Fruit fly (Drosophila melanogaster): ENCODE measurements around the gene CG31233.

CG31233 gene

DNA sequence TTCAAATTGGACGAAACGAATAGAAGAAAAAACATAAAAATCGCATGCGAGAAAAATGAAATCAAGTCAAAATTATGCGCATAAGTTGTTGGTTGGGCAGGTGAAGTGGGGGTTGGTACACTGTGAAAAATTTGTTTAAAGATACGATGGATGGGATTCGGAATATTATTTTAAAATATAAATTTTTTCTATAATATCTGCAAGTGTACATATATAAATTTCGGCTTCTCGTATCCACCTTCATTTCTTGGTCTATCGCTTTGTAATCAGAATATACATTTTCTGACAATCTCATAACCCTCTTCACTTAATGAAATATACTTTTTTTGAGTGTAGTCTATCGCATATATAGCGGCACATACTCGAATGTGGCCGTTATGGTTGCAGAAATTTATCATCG, 46.3 kb upstream of the CG31233 start (continued):
- no peak for TF ChIP-seq Ets96B (tag; optimal IDR thresholded peaks at IDR 0.05)
- TF ChIP-seq Blimp-1 (GFP tag; optimal IDR thresholded peaks at IDR 0.05): no peak
- TF ChIP-seq CG1621 (tag; optimal IDR thresholded peaks at IDR 0.05): no peak
- peak; percentile 59 for TF ChIP-seq dac (GFP tag; optimal IDR thresholded peaks at IDR 0.05)
- peak; percentile 33 for TF ChIP-seq topi (GFP tag; optimal IDR thresholded peaks at IDR 0.05)
- peak; percentile 60 for TF ChIP-seq Lpt (GFP tag; optimal IDR thresholded peaks at IDR 0.05)
- TF ChIP-seq pdm3 (GFP tag; optimal IDR thresholded peaks at IDR 0.05): peak; percentile 49
- TF ChIP-seq CG10631 (GFP tag; optimal IDR thresholded peaks at IDR 0.05): peak; percentile 27

DNA sequence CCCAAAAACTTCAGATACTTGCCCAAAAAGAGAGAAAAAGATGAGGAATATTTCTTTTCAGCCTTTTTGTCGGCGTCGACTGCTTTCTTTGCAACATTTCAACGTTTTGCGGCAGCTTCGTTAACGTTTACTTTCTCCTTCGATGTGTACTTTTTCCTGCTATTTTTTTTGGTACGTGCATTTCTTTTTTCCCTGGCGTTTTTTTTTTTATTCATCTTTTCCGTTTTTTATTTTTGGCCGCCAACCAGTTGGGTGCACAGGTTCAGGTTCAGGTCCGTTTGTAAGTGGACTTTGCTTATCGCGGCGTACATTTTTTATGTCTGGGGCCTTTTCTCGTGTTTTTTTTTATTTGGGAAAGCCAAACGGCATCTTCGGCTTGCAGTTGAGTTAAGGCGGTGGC, 45.2 kb upstream of the CG31233 start:
- TF ChIP-seq CG9139 (GFP tag; optimal IDR thresholded peaks at IDR 0.05): no peak
- peak; percentile 60 for TF ChIP-seq Sox102F (GFP tag; optimal IDR thresholded peaks at IDR 0.05)
- TF ChIP-seq Eip93F (GFP tag; optimal IDR thresholded peaks at IDR 0.05): no peak
- no peak for TF ChIP-seq CG3919 (GFP tag; optimal IDR thresholded peaks at IDR 0.05)
- no peak for TF ChIP-seq Hr39 (GFP tag; optimal IDR thresholded peaks at IDR 0.05)
- TF ChIP-seq Hr38 (GFP tag; optimal IDR thresholded peaks at IDR 0.05): no peak
- TF ChIP-seq Gug (GFP tag; IDR thresholded peaks at IDR 0.05): no peak
- TF ChIP-seq CG16779 (tag; optimal IDR thresholded peaks at IDR 0.05): peak; percentile 24
- TF ChIP-seq Ets21C (GFP tag; optimal IDR thresholded peaks at IDR 0.05): no peak
- peak; percentile 29 for TF ChIP-seq svp (GFP tag)
- TF ChIP-seq CG6854 (GFP tag; optimal IDR thresholded peaks at IDR 0.05): peak; percentile 91
- no peak for TF ChIP-seq pdm3 (GFP tag; optimal IDR thresholded peaks at IDR 0.05)
- no peak for TF ChIP-seq CG1621 (tag; optimal IDR thresholded peaks at IDR 0.05)
- no peak for TF ChIP-seq Lpt (GFP tag; optimal IDR thresholded peaks at IDR 0.05)
- no peak for TF ChIP-seq dsx (GFP tag; optimal IDR thresholded peaks at IDR 0.05; ENCODE audit: poor library complexity, severe bottlenecking)
- TF ChIP-seq vri (GFP tag; optimal IDR thresholded peaks at IDR 0.05): no peak
- TF ChIP-seq Eip78C (GFP tag): peak; percentile 55
- no peak for TF ChIP-seq CG34406 (GFP tag; optimal IDR thresholded peaks at IDR 0.05)
- TF ChIP-seq Ets96B (tag; optimal IDR thresholded peaks at IDR 0.05): no peak
- TF ChIP-seq Blimp-1 (GFP tag; optimal IDR thresholded peaks at IDR 0.05): peak; percentile 87
- TF ChIP-seq Sox15 (GFP tag; optimal IDR thresholded peaks at IDR 0.05): no peak
- TF ChIP-seq CG10631 (GFP tag; optimal IDR thresholded peaks at IDR 0.05): no peak
- TF ChIP-seq CG6276 (GFP tag; optimal IDR thresholded peaks at IDR 0.05): peak; percentile 66
- TF ChIP-seq CG10669 (GFP tag; optimal IDR thresholded peaks at IDR 0.05): no peak
- no peak for TF ChIP-seq CG3032 (tag; optimal IDR thresholded peaks at IDR 0.05)
- TF ChIP-seq topi (GFP tag; optimal IDR thresholded peaks at IDR 0.05): no peak
- TF ChIP-seq cyc (GFP tag; optimal IDR thresholded peaks at IDR 0.05): no peak
- peak; percentile 58 for TF ChIP-seq CG32006 (GFP tag; optimal IDR thresholded peaks at IDR 0.05)
- no peak for TF ChIP-seq OdsH (GFP tag; optimal IDR thresholded peaks at IDR 0.05)
- TF ChIP-seq CG11294 (GFP tag; IDR thresholded peaks at IDR 0.05): no peak
- no peak for TF ChIP-seq CG6808 (GFP tag; optimal IDR thresholded peaks at IDR 0.05)
- no peak for TF ChIP-seq Eip75B (GFP tag; optimal IDR thresholded peaks at IDR 0.05)
- peak; percentile 80 for TF ChIP-seq eg (GFP tag; IDR thresholded peaks at IDR 0.05)
- peak; percentile 63 for TF ChIP-seq CG15336 (GFP tag; IDR thresholded peaks at IDR 0.05)
- no peak for TF ChIP-seq spab (GFP tag; optimal IDR thresholded peaks at IDR 0.05)
- TF ChIP-seq CG6163 (GFP tag; IDR thresholded peaks at IDR 0.05): peak; percentile 67; the same call in 2 of the 3 replicates
- TF ChIP-seq Hr4 (GFP tag; optimal IDR thresholded peaks at IDR 0.05): peak; percentile 5
- no peak for TF ChIP-seq fd85E (GFP tag; optimal IDR thresholded peaks at IDR 0.05)
- TF ChIP-seq CG8319 (GFP tag; optimal IDR thresholded peaks at IDR 0.05): no peak
- peak; percentile 20 for TF ChIP-seq net (GFP tag; optimal IDR thresholded peaks at IDR 0.05)
- TF ChIP-seq Met (GFP tag; optimal IDR thresholded peaks at IDR 0.05): peak; percentile 29
- TF ChIP-seq CG8119 (GFP tag; IDR thresholded peaks at IDR 0.05): peak; percentile 86
- no peak for TF ChIP-seq Sox14 (GFP tag; optimal IDR thresholded peaks at IDR 0.05)
- no peak for TF ChIP-seq esn (GFP tag; optimal IDR thresholded peaks at IDR 0.05)
- no peak for TF ChIP-seq Smox (GFP tag; optimal IDR thresholded peaks at IDR 0.05)
- no peak for TF ChIP-seq CG4318 (GFP tag; optimal IDR thresholded peaks at IDR 0.05)
- no peak for TF ChIP-seq CG7368 (GFP tag; optimal IDR thresholded peaks at IDR 0.05)
- no peak for TF ChIP-seq CG11902 (GFP tag; optimal IDR thresholded peaks at IDR 0.05)
- TF ChIP-seq ss (GFP tag; optimal IDR thresholded peaks at IDR 0.05): no peak
